Worm (Caenorhabditis elegans): ENCODE data around the gene rbr-2.

- TF ChIP-seq fkh-10 (GFP tag; optimal IDR thresholded peaks at IDR 0.05) (no peak), ama-1 (optimal IDR thresholded peaks at IDR 0.05) (no peak), fkh-2 (tag; optimal IDR thresholded peaks at IDR 0.05) (no peak), nhr-25 (tag; optimal IDR thresholded peaks at IDR 0.05) (peak; percentile 47), ceh-82 (tag; optimal IDR thresholded peaks at IDR 0.05) (no peak), aly-2 (tag; optimal IDR thresholded peaks at IDR 0.05) (no peak), nhr-76 (tag; optimal IDR thresholded peaks at IDR 0.05) (no peak), lin-15B (tag; optimal IDR thresholded peaks at IDR 0.05) (no peak), zag-1 (tag; optimal IDR thresholded peaks at IDR 0.05) (no peak), unc-62 (GFP tag; optimal IDR thresholded peaks at IDR 0.05) (no peak)
These were observed 3.7 kb upstream of the rbr-2 start for ce11 chrIV:10916134-10916533.

Data from whole organism, L3 larva.